Worm (Caenorhabditis elegans): Measurements from ENCODE around the gene fbxb-87.

- TF ChIP-seq madf-5 (GFP tag; IDR thresholded peaks at IDR 0.05) = no peak
- no peak for TF ChIP-seq nhr-77 (tag; optimal IDR thresholded peaks at IDR 0.05)
- TF ChIP-seq aha-1 (tag) = no peak
- no peak for TF ChIP-seq fos-1 (tag; optimal IDR thresholded peaks at IDR 0.05)
- TF ChIP-seq unc-39 (tag; optimal IDR thresholded peaks at IDR 0.05) = no peak
- TF ChIP-seq skn-1 (tag; optimal IDR thresholded peaks at IDR 0.05) = no peak
- no peak for TF ChIP-seq Y5F2A.4 (GFP tag; optimal IDR thresholded peaks at IDR 0.05)
Measured at ce11 chrIII:10894220-10894619, at the start of gene fbxb-87.
